Fruit fly (Drosophila melanogaster): ENCODE results near the gene CG42264.

CG42264 gene

DNA sequence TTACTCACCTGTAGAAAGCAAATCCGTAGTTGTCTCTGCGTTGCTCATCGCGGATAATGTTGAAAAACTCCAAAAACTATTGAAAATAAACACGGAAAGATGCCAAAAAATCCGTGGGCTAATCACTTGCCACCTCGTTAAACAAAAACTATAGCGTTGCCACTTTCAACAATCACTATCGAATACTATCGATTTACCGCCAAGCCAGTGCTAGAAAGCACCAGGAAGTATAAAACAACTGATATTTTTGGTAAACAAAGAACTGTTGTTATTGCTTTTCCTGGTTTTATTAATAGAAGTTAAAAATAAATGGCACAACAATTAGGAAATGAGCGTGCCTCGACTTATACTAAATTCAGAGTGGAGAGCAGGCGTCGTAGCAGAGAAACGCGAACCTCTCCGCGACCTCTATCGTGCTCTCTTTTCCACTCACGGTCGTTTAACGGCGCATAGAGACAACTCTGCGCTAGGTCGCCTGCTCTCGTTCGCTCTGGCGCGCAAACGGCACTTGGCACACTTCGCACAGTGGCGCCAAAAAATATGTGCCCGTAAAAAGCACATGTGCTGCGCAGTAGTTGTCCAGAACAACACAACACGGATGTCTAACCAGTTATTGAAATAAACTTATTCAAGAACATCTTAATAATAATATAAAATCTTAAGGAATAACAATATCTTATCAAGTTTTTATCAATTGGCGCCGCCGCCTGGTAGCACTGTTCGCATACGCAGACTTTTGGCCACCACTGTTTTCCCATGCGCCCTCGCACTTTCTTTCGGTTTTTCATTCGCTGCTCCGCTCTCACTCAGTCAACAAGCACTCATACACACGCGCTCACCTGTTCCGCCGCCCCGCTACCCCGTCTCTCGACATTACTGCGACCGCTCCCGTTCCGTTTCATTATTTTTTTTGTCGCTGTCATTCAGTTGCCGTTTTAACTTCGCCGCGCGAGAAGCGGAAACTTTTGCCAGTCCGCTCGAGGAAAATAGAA lies 21.3 kb downstream of the CG42264 start, which contains the start of the genes lin-52 and CG15771 (continued):
- TF ChIP-seq E2f2 (GFP tag; IDR thresholded peaks at IDR 0.05) = peak; percentile 78
- TF ChIP-seq crp (GFP tag; optimal IDR thresholded peaks at IDR 0.05) = peak in 1 of 2 experiments; percentile 61
- peak; percentile 38 for TF ChIP-seq CG12744 (GFP tag; optimal IDR thresholded peaks at IDR 0.05)
- TF ChIP-seq ash1 (GFP tag; optimal IDR thresholded peaks at IDR 0.05) = no peak
- no peak for TF ChIP-seq eyg (GFP tag; optimal IDR thresholded peaks at IDR 0.05)
- peak; percentile 87 for TF ChIP-seq fd64A (GFP tag; optimal IDR thresholded peaks at IDR 0.05)
- TF ChIP-seq CG8478 (optimal IDR thresholded peaks at IDR 0.05) = peak; percentile 6
- peak; percentile 94 for TF ChIP-seq CG10979 (tag; optimal IDR thresholded peaks at IDR 0.05)
- peak; percentile 3 for TF ChIP-seq btn (GFP tag; optimal IDR thresholded peaks at IDR 0.05)
- TF ChIP-seq twi (tag; optimal IDR thresholded peaks at IDR 0.05) = peak; percentile 91
- TF ChIP-seq nau (GFP tag; optimal IDR thresholded peaks at IDR 0.05) = peak; percentile 95
- peak; percentile 85 for TF ChIP-seq CG1832 (GFP tag; optimal IDR thresholded peaks at IDR 0.05)
- TF ChIP-seq amos (GFP tag; IDR thresholded peaks at IDR 0.05; ENCODE audit: partially characterized antibody) = peak; percentile 69
- peak; percentile 90 for TF ChIP-seq CG2202 (tag; optimal IDR thresholded peaks at IDR 0.05)
- TF ChIP-seq vnd (GFP tag; IDR thresholded peaks at IDR 0.05; ENCODE audit: partially characterized antibody) = peak; percentile 64
- TF ChIP-seq CG8388 (GFP tag; optimal IDR thresholded peaks at IDR 0.05) = peak; percentile 100
- 0 out of 3 replicates have a peak, but pooled peaks have one; percentile 24 for TF ChIP-seq HLH4C (GFP tag; IDR thresholded peaks at IDR 0.05; ENCODE audit: partially characterized antibody)
- peak; percentile 95 for TF ChIP-seq CG6854 (GFP tag; optimal IDR thresholded peaks at IDR 0.05)
- TF ChIP-seq sug (tag; optimal IDR thresholded peaks at IDR 0.05) = peak; percentile 96
- peak; percentile 90 for TF ChIP-seq CG15696 (tag; optimal IDR thresholded peaks at IDR 0.05)
- TF ChIP-seq ftz-f1 (GFP tag; optimal IDR thresholded peaks at IDR 0.05) = peak; percentile 47
- peak; percentile 96 for TF ChIP-seq esg (GFP tag; conservative IDR thresholded peaks at IDR 0.05)
- TF ChIP-seq CG3995 (GFP tag; optimal IDR thresholded peaks at IDR 0.05) = peak; percentile 55
- peak; percentile 37 for TF ChIP-seq CG1792 (GFP tag; optimal IDR thresholded peaks at IDR 0.05)
- peak; percentile 96 for TF ChIP-seq CoRest (tag; optimal IDR thresholded peaks at IDR 0.05)
- TF ChIP-seq CG13775 (GFP tag; optimal IDR thresholded peaks at IDR 0.05) = peak; percentile 96
- TF ChIP-seq CG6175 (GFP tag; IDR thresholded peaks at IDR 0.05) = peak; percentile 89
- peak; percentile 88 for TF ChIP-seq CG6254 (GFP tag; optimal IDR thresholded peaks at IDR 0.05)
- TF ChIP-seq Opbp (GFP tag; IDR thresholded peaks at IDR 0.05; ENCODE audit: partially characterized antibody) = no peak
- TF ChIP-seq CrebB (tag; optimal IDR thresholded peaks at IDR 0.05) = peak; percentile 88
- TF ChIP-seq CG3847 (GFP tag; IDR thresholded peaks at IDR 0.05) = peak; percentile 96
- TF ChIP-seq jumu (GFP tag; optimal IDR thresholded peaks at IDR 0.05) = peak; percentile 69
- TF ChIP-seq nerfin-2 (GFP tag; IDR thresholded peaks at IDR 0.05; ENCODE audit: partially characterized antibody) = 0 out of 2 replicates have a peak, but pooled peaks have one; percentile 40
- TF ChIP-seq CG10654 (GFP tag; optimal IDR thresholded peaks at IDR 0.05) = peak; percentile 80
- peak; percentile 93 for TF ChIP-seq CG10147 (GFP tag; optimal IDR thresholded peaks at IDR 0.05)
- peak; percentile 83 for TF ChIP-seq Sin3A (optimal IDR thresholded peaks at IDR 0.05)
- TF ChIP-seq CG8281 (tag; optimal IDR thresholded peaks at IDR 0.05) = peak; percentile 80
- TF ChIP-seq ci (GFP tag; IDR thresholded peaks at IDR 0.05) = peak; percentile 94
- TF ChIP-seq CG7963 (GFP tag; IDR thresholded peaks at IDR 0.05; ENCODE audit: partially characterized antibody) = peak; percentile 7; the same call in 1 of the 3 replicates
- TF ChIP-seq br (optimal IDR thresholded peaks at IDR 0.05) = no peak
- peak; percentile 25 for TF ChIP-seq CG3163 (GFP tag; optimal IDR thresholded peaks at IDR 0.05)
- peak; percentile 96 for TF ChIP-seq CG11093 (GFP tag; IDR thresholded peaks at IDR 0.05)
- TF ChIP-seq croc (GFP tag; conservative IDR thresholded peaks at IDR 0.05) = peak; percentile 93
- TF ChIP-seq Fer3 (tag; optimal IDR thresholded peaks at IDR 0.05) = peak; percentile 93
- TF ChIP-seq Hr39 (optimal IDR thresholded peaks at IDR 0.05) = no peak
- TF ChIP-seq CG15269 (tag; optimal IDR thresholded peaks at IDR 0.05) = peak; percentile 99
- peak; percentile 90 for TF ChIP-seq Awh (GFP tag; IDR thresholded peaks at IDR 0.05)
- peak; percentile 94 for TF ChIP-seq CG11504 (tag; optimal IDR thresholded peaks at IDR 0.05)
